Worm (Caenorhabditis elegans) whole organism, late embryonic: ENCODE data around the gene T05H10.4.

ENCODE experiments used
- ama-1 ChIP-seq: fragments of 150-350 bp; optimal IDR thresholded peaks from 2 replicates; lab custom pipeline; 2014
- ceh-22 ChIP-seq: sonication (generic microtip); optimal IDR thresholded peaks from 2 replicates; lab custom pipeline; 2017; ENCODE audit warnings: missing biosample characterization, missing genetic modification characterization
- ceh-6 ChIP-seq: fragments of 200-800 bp; sonication (Bioruptor generic); optimal IDR thresholded peaks from 2 replicates; lab custom pipeline; 2018; ENCODE audit warnings: mild to moderate bottlenecking, missing genetic modification characterization, missing compliant biosample characterization
- dve-1 ChIP-seq: sonication (generic microtip); optimal IDR thresholded peaks from 2 replicates; lab custom pipeline; 2017; ENCODE audit warnings: antibody characterized with exemption, mild to moderate bottlenecking, missing genetic modification characterization, missing compliant biosample characterization
- odd-2 ChIP-seq: sonication (generic microtip); optimal IDR thresholded peaks from 2 replicates; lab custom pipeline; 2017; ENCODE audit warnings: antibody characterized with exemption, mild to moderate bottlenecking, missing genetic modification characterization, missing compliant biosample characterization
- pag-3 ChIP-seq: sonication (generic microtip); optimal IDR thresholded peaks from 2 replicates; lab custom pipeline; 2016; ENCODE audit warnings: missing compliant biosample characterization, missing genetic modification characterization, borderline replicate concordance
- pax-1 ChIP-seq: fragments of 150-350 bp; optimal IDR thresholded peaks from 2 replicates; lab custom pipeline; 2014; ENCODE audit warnings: missing biosample characterization, missing genetic modification characterization
- syd-9 ChIP-seq: sonication (generic microtip); optimal IDR thresholded peaks from 2 replicates; lab custom pipeline; 2016; ENCODE audit warnings: mild to moderate bottlenecking, missing genetic modification characterization, moderate library complexity, missing compliant biosample characterization
- unc-3 ChIP-seq, 2 experiments: fragments of 200-800 bp in 1 of 2; sonication (Bioruptor generic) in 1 of 2; sonication (generic microtip) in 1 of 2; conservative IDR thresholded peaks in 1 of 2; optimal IDR thresholded peaks in 1 of 2; 2 replicates each; pipeline versions ENCODE4 v1.3.6 to Lab custom; 2016 to 2022; ENCODE audit warnings: missing compliant biosample characterization in 2 of 2, missing genetic modification characterization in 2 of 2, missing genetic modification reagents in 1 of 2
- unc-86 ChIP-seq: sonication (generic microtip); optimal IDR thresholded peaks from 2 replicates; lab custom pipeline; 2016; ENCODE audit warnings: missing genetic modification characterization, missing compliant biosample characterization

- TF ChIP-seq unc-86 (tag; lab: Kevin White, UChicago) (no peak), dve-1 (no peak), pax-1 (tag; lab: Kevin White, UChicago) (no peak), pag-3 (tag; lab: Kevin White, UChicago) (no peak), ama-1 (lab: Kevin White, UChicago) (no peak), ceh-22 (no peak), ceh-6 (no peak), unc-3 (GFP tag; conservative IDR thresholded peaks at IDR 0.05; lab: Robert Waterston, UW) (no peak), unc-3 (tag; optimal IDR thresholded peaks at IDR 0.05; lab: Kevin White, UChicago) (no peak), syd-9 (no peak), odd-2 (no peak)
These were observed 15.7 kb upstream of the T05H10.4 start, which contains the start of gene arp-6 for ce11 chrII:8037246-8037645.
